Worm (Caenorhabditis elegans): Measurements from ENCODE around the gene col-160.
A peak's percentile ranks its signal among the peaks of the same experiment; 100 is the strongest.

The col-160 gene

DNA sequence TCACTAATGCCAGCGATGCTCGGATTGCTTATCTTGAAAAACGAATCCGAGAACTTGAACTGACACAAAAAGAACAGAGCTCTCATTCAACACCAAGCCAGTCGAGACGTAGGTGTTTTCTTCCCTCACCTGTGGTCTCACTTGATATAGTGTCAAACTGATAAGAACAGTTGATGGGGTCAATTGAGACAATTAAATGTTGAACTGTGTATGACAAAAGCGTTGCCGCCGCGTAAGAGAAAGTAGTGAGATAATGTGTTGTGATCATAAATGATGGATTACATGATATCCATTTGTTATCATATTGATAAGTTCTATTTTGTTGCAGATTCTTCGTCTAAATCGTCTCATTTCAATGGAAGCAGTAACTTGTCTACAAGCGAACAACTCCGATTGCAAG, 28.3 kb downstream of the col-160 start:
- TF ChIP-seq blmp-1 (tag; optimal IDR thresholded peaks at IDR 0.05) (peak; percentile 20), nhr-2 (tag; optimal IDR thresholded peaks at IDR 0.05) (no peak)

DNA sequence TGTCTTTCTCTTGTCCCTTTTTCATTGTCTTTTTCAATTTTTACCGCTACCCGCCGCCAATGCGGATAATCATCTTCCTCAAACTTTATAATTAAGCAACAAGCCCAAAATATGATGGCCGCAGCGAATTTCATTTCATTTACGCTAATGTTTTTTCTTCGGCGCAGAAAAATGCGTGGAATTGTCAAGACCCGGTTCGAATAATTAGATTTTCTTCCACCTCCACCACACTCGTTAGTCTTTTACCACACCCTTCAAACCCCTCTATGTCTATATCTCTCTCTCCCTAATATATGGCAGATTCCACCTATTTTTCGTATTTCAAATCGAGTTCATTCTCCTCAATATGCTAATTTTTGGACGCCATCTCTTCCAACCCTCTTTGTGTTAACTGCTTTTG, 31.5 kb downstream of the col-160 start:
- TF ChIP-seq zip-8 (tag; optimal IDR thresholded peaks at IDR 0.05) (no peak), ces-1 (GFP tag; optimal IDR thresholded peaks at IDR 0.05) (peak; percentile 82), tbx-8 (GFP tag; optimal IDR thresholded peaks at IDR 0.05) (no peak), ham-2 (GFP tag; optimal IDR thresholded peaks at IDR 0.05) (no peak)

DNA sequence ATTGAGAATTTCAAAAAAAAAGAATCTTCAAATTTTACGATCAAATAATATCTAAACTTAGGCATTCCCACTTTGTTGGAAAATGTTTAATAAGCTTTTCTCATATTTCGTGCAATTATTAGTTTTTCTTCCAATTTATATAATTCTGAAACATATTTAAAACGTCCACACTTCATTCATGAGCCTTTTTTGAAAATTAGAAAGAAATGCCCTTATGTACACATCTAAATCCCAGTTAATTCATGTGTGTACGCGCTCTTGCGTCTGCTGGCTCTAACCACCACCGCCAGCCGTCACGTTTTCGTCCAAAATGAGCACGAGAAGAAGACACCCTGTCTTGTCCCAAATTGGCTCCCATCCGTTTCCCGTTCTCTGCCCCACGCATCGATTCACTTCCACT, 35.4 kb downstream of the col-160 start:
- TF ChIP-seq drap-1 (GFP tag; optimal IDR thresholded peaks at IDR 0.05) (no peak), mep-1 (tag; optimal IDR thresholded peaks at IDR 0.05) (no peak), ceh-43 (GFP tag; optimal IDR thresholded peaks at IDR 0.05) (no peak), lsy-2 (tag; optimal IDR thresholded peaks at IDR 0.05) (no peak), unc-120 (tag; optimal IDR thresholded peaks at IDR 0.05; ENCODE audit: poor library complexity, severe bottlenecking) (no peak), mab-5 (tag; optimal IDR thresholded peaks at IDR 0.05) (no peak), zip-8 (tag; optimal IDR thresholded peaks at IDR 0.05) (no peak), blmp-1 (tag; optimal IDR thresholded peaks at IDR 0.05) (no peak), flh-1 (GFP tag; optimal IDR thresholded peaks at IDR 0.05) (no peak), ceh-39 (tag; optimal IDR thresholded peaks at IDR 0.05) (no peak), unc-62 (GFP tag; optimal IDR thresholded peaks at IDR 0.05) (no peak), hlh-1 (tag; optimal IDR thresholded peaks at IDR 0.05) (no peak), snpc-4 (tag; optimal IDR thresholded peaks at IDR 0.05) (no peak)

DNA sequence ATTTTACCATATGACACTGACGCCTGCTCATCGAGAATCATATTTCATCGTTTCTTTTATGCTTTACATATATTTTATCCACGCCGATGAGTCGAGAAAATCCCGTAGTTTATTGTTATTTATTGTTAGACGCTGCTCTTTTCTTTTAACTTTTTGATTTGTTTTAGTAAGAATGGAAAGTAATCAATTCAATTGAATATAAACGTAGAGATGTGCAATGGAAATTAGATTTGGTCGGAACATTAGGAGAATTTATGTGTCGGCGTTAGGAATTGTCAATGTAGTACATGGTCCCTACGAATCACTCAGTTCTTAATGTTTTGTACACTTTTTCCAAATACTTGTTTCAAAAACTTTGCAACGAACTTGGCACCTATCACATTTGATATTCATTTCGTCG, 36.7 kb downstream of the col-160 start:
- peak; percentile 97 for TF ChIP-seq ces-1 (GFP tag; optimal IDR thresholded peaks at IDR 0.05)
- TF ChIP-seq ceh-83 (GFP tag; optimal IDR thresholded peaks at IDR 0.05), result no peak

DNA sequence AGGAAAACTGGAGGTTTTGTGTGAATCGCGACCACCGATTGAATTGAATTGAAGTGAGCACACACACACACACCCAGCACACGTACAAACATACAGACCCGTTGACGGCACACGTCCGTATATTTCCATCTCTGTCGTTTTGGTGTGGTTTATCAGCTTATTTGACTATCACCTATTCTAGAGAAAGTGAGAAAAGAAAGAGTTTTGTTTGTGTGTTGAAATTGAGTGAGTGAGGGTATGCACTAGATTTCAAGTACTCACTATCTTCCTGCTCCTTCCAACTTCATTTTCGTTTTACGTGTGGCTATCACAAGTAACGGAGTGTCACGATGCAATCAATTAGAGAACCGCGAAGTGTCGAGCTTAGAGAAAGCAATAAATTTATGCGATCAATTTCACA, 38.1 kb downstream of the col-160 start:
- TF ChIP-seq zip-8 (tag; optimal IDR thresholded peaks at IDR 0.05) (no peak), ceh-43 (GFP tag; optimal IDR thresholded peaks at IDR 0.05) (no peak), sem-2 (GFP tag; optimal IDR thresholded peaks at IDR 0.05) (no peak), ceh-83 (GFP tag; optimal IDR thresholded peaks at IDR 0.05) (no peak), flh-1 (GFP tag; optimal IDR thresholded peaks at IDR 0.05) (no peak), pha-4 (tag; optimal IDR thresholded peaks at IDR 0.05) (no peak), nhr-76 (tag; optimal IDR thresholded peaks at IDR 0.05) (no peak), nhr-12 (tag; optimal IDR thresholded peaks at IDR 0.05) (no peak), ham-2 (GFP tag; optimal IDR thresholded peaks at IDR 0.05) (no peak), nhr-28 (tag; optimal IDR thresholded peaks at IDR 0.05) (no peak), nhr-2 (tag; optimal IDR thresholded peaks at IDR 0.05) (no peak), tbx-8 (GFP tag; optimal IDR thresholded peaks at IDR 0.05) (no peak), snpc-4 (tag; optimal IDR thresholded peaks at IDR 0.05) (no peak), unc-62 (GFP tag; optimal IDR thresholded peaks at IDR 0.05) (no peak), ces-1 (GFP tag; optimal IDR thresholded peaks at IDR 0.05) (no peak), unc-39 (tag; optimal IDR thresholded peaks at IDR 0.05) (no peak), nhr-237 (tag; optimal IDR thresholded peaks at IDR 0.05) (no peak), elt-1 (tag; optimal IDR thresholded peaks at IDR 0.05; ENCODE audit: borderline replicate concordance, insufficient read depth) (no peak)

DNA sequence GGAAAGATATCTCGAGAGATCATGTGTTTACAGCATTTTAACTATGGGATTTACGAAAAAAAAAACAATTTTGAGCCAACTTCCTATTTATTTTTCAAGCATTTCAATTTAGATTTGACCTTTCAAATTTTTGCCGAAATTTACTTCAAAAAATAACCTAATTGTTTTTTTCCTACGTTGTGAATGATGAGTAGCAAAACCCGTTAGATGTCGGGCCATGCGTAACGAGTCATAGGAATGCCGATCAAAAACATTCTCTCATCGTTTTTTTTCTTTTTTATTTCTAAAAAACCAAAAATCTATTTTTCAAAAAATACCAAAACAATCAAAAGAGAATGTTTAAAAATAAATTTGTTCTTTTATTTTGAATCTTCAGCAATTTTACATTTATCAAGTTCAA, 39.1 kb downstream of the col-160 start:
- no peak for TF ChIP-seq nhr-12 (tag; optimal IDR thresholded peaks at IDR 0.05)
- TF ChIP-seq pha-4 (tag; optimal IDR thresholded peaks at IDR 0.05), result no peak
- TF ChIP-seq ceh-43 (GFP tag; optimal IDR thresholded peaks at IDR 0.05), result no peak
- no peak for TF ChIP-seq sem-2 (GFP tag; optimal IDR thresholded peaks at IDR 0.05)
- TF ChIP-seq tbx-8 (GFP tag; optimal IDR thresholded peaks at IDR 0.05), result no peak
- TF ChIP-seq ces-1 (GFP tag; optimal IDR thresholded peaks at IDR 0.05), result no peak
- no peak for TF ChIP-seq nhr-2 (tag; optimal IDR thresholded peaks at IDR 0.05)

DNA sequence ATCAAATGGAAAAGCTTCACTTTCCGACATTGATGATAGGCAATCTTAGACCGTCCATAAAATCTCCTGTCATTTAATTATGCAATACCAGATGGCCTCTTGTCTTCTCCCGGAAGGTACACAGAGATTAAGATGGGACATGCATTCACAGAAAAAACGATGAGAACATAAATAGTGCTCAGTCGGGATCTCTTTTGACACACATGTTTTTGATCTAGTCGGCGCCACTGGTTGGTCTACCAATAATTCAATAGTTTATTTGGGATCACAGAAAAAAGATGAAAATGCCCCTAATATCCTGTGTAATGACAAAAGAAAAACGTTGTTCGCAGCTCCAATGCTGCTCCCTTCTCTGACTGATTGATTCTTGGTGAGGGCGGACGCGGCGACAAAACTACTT, 40.9 kb downstream of the col-160 start:
- TF ChIP-seq sem-2 (GFP tag; optimal IDR thresholded peaks at IDR 0.05) (no peak), unc-62 (GFP tag; optimal IDR thresholded peaks at IDR 0.05) (peak; percentile 4), nhr-12 (tag; optimal IDR thresholded peaks at IDR 0.05) (no peak)

DNA sequence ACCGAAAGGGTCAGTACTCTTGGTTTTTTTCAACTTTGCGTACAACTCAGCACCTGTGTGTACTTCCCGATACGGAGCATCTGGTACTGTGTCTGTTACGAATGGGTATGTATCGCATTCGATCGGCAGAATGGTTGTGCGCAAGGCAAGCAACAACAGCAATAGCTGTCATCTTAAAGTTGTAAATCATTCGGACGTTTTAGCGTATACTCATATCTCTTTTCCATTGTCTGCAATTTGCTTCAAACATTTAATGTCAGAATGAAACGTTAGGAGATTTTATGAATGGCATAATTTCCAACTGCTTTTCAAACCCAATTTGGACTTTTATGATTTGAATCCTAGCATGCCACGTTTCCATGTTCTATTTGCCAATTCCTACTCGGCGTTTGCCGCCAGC, 44.9 kb downstream of the col-160 start:
- no peak for TF ChIP-seq mep-1 (tag; optimal IDR thresholded peaks at IDR 0.05)
- TF ChIP-seq unc-62 (GFP tag; optimal IDR thresholded peaks at IDR 0.05), result peak; percentile 57
- no peak for TF ChIP-seq lin-13 (tag; optimal IDR thresholded peaks at IDR 0.05)
- no peak for TF ChIP-seq ceh-43 (GFP tag; optimal IDR thresholded peaks at IDR 0.05)
